Fruit fly (Drosophila melanogaster) whole organism, pupa: ENCODE data around the gene RhoU.

Source experiments
- CG10348 ChIP-seq: fragments of 200-800 bp; sonication (Bioruptor generic); IDR thresholded peaks from 2 replicates; pipeline ENCODE4 v1.3.6; 2022; ENCODE audit warnings: missing biosample characterization, missing genetic modification characterization
- CG12605 ChIP-seq: fragments of 200-800 bp; sonication (Bioruptor generic); IDR thresholded peaks from 2 replicates; pipeline ENCODE4 v1.3.6; 2022; ENCODE audit warnings: missing biosample characterization, missing genetic modification characterization
- CG17806 ChIP-seq: fragments of 200-800 bp; sonication (Bioruptor generic); optimal IDR thresholded peaks from 2 replicates; lab custom pipeline; 2018; ENCODE audit warnings: missing biosample characterization, mild to moderate bottlenecking, missing genetic modification characterization, moderate library complexity
- CG32121 ChIP-seq: fragments of 200-800 bp; sonication (Bioruptor generic); IDR thresholded peaks from 2 replicates; pipeline ENCODE4 v1.3.6; 2022; ENCODE audit warnings: missing biosample characterization, missing genetic modification characterization
- CG34367 ChIP-seq: fragments of 200-800 bp; sonication (Bioruptor generic); optimal IDR thresholded peaks from 2 replicates; lab custom pipeline; 2018; ENCODE audit warnings: missing biosample characterization, mild to moderate bottlenecking, missing genetic modification characterization
- CG4496 ChIP-seq: fragments of 200-800 bp; sonication (Bioruptor generic); IDR thresholded peaks from 3 replicates; pipeline ENCODE4 v1.3.6; 2022; ENCODE audit warnings: missing biosample characterization, missing genetic modification characterization
- CG8159 ChIP-seq: fragments of 200-800 bp; sonication (Bioruptor generic); optimal IDR thresholded peaks from 3 replicates; lab custom pipeline; 2018; ENCODE audit warnings: missing biosample characterization, mild to moderate bottlenecking, missing genetic modification characterization, moderate library complexity
- CG8301 ChIP-seq: fragments of 200-800 bp; sonication (Bioruptor generic); optimal IDR thresholded peaks from 2 replicates; lab custom pipeline; 2018; ENCODE audit warnings: missing biosample characterization, mild to moderate bottlenecking, missing genetic modification characterization
- CG9948 ChIP-seq: fragments of 200-800 bp; sonication (Bioruptor generic); optimal IDR thresholded peaks from 2 replicates; lab custom pipeline; 2018; ENCODE audit warnings: missing biosample characterization, mild to moderate bottlenecking, missing genetic modification characterization, moderate library complexity
- EcR ChIP-seq: fragments of 200-800 bp; sonication (Bioruptor generic); optimal IDR thresholded peaks from 3 replicates; lab custom pipeline; 2019; ENCODE audit warnings: missing biosample characterization, missing genetic modification characterization, mild to moderate bottlenecking, moderate library complexity, missing genetic modification reagents
- Ets98B ChIP-seq: fragments of 200-800 bp; sonication (Bioruptor generic); IDR thresholded peaks from 2 replicates; pipeline ENCODE4 v1.3.6; 2022; ENCODE audit warnings: missing biosample characterization, missing genetic modification characterization
- Pif1B ChIP-seq: fragments of 200-800 bp; sonication (Bioruptor generic); optimal IDR thresholded peaks from 3 replicates; lab custom pipeline; 2016; ENCODE audit warnings: missing biosample characterization, missing genetic modification characterization
- Snoo ChIP-seq: fragments of 200-800 bp; sonication (Bioruptor generic); optimal IDR thresholded peaks from 3 replicates; lab custom pipeline; 2017; ENCODE audit warnings: missing biosample characterization, mild to moderate bottlenecking, missing genetic modification characterization, inconsistent platforms
- fd96Ca ChIP-seq: fragments of 200-800 bp; sonication (Bioruptor generic); IDR thresholded peaks from 3 replicates; pipeline ENCODE4 v1.3.6; 2022; ENCODE audit warnings: missing biosample characterization, missing genetic modification characterization

dm6 chrX:10045763-10046162 lies 40.6 kb upstream of the RhoU start:
- TF ChIP-seq CG8159 (tag; lab: Kevin White, UChicago) (no peak), CG4496 (GFP tag; lab: Robert Waterston, UW) (no peak), CG8301 (tag; lab: Kevin White, UChicago) (no peak), Pif1B (GFP tag; lab: Kevin White, UChicago) (no peak), CG12605 (GFP tag; lab: Robert Waterston, UW) (no peak), CG17806 (no peak), Ets98B (GFP tag; lab: Robert Waterston, UW) (no peak; the same call in 1 of the 2 replicates), EcR (GFP tag; lab: Kevin White, UChicago) (no peak), CG32121 (GFP tag; lab: Robert Waterston, UW) (no peak), CG10348 (GFP tag; lab: Robert Waterston, UW) (no peak), fd96Ca (GFP tag; lab: Robert Waterston, UW) (no peak), Snoo (tag; lab: Kevin White, UChicago) (no peak), CG34367 (tag; lab: Kevin White, UChicago) (no peak), CG9948 (tag; lab: Kevin White, UChicago) (no peak)
